Worm (Caenorhabditis elegans) whole organism, midembryonic: ENCODE measurements around the gene set-25.

ENCODE experiments used
- T22C8.4 ChIP-seq: fragments of 200-800 bp; sonication (Bioruptor generic); IDR thresholded peaks from 2 replicates; pipeline ENCODE4 v1.3.6; 2022; ENCODE audit warnings: missing genetic modification characterization, missing compliant biosample characterization
- cog-1 ChIP-seq: sonication (generic microtip); optimal IDR thresholded peaks from 2 replicates; lab custom pipeline; 2016; ENCODE audit warnings: missing genetic modification characterization, missing compliant biosample characterization
- flt-1 ChIP-seq: fragments of 200-800 bp; sonication (Bioruptor generic); IDR thresholded peaks from 2 replicates; pipeline ENCODE4 v1.3.6; 2022; ENCODE audit warnings: missing genetic modification characterization, missing compliant biosample characterization
- klf-2 ChIP-seq: fragments of 200-800 bp; sonication (Bioruptor generic); conservative IDR thresholded peaks from 2 replicates; pipeline ENCODE4 v1.3.6; 2022; ENCODE audit warnings: missing genetic modification reagents, missing genetic modification characterization, missing compliant biosample characterization
- med-1 ChIP-seq: sonication (generic microtip); optimal IDR thresholded peaks from 2 replicates; lab custom pipeline; 2017; ENCODE audit warnings: missing genetic modification characterization, mild to moderate bottlenecking, missing compliant biosample characterization, antibody characterized with exemption, missing genetic modification reagents; ENCODE audit not compliant: insufficient read depth
- ref-1 ChIP-seq: fragments of 200-800 bp; sonication (Bioruptor generic); conservative IDR thresholded peaks from 2 replicates; pipeline ENCODE4 v1.3.6; 2022; ENCODE audit warnings: missing genetic modification reagents, missing genetic modification characterization, missing compliant biosample characterization
- tab-1 ChIP-seq: fragments of 200-800 bp; sonication (Bioruptor generic); IDR thresholded peaks from 2 replicates; pipeline ENCODE4 v1.3.6; 2022; ENCODE audit warnings: missing genetic modification characterization, missing compliant biosample characterization
- ztf-23 ChIP-seq: fragments of 200-800 bp; sonication (Bioruptor generic); IDR thresholded peaks from 2 replicates; pipeline ENCODE4 v1.3.6; 2022; ENCODE audit warnings: missing genetic modification reagents, missing genetic modification characterization, missing compliant biosample characterization
- ztf-29 ChIP-seq: fragments of 200-800 bp; sonication (Bioruptor generic); IDR thresholded peaks from 2 replicates; pipeline ENCODE4 v1.3.6; 2022; ENCODE audit warnings: missing genetic modification reagents, missing genetic modification characterization, missing compliant biosample characterization

set-25 gene

DNA sequence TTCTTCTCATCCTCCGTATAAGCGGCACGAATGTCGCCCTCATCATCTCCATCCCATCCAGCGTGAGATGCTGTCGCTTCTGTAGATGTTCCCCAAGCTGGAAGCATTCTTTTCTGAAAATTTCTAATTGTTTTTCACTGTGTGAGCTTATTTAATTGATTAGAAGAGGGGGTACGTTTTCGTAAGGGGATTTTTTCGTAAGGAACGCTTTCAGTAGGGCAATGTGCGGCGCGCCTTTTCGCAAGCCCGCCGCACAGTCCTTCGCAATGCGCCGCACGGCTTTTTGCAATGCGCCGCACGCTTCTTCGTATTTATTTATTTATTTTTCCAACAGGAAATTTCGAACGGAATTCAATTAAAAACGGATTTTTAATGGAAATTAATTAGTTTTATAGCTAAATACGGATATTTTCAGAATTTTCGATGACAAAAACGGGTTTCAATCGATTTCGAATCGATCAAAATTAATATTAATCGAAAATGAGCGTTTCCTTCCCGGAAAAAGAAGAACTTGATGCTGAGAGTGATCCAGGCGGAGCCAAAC, at the start of gene set-25:
set-25 (minus strand) TSS at position 120 of the 544 bp plus-strand sequence.
- TF ChIP-seq med-1 (GFP tag; lab: Kevin White, UChicago) (peak; percentile 48), klf-2 (GFP tag; lab: Robert Waterston, UW) (peak; percentile 77), tab-1 (GFP tag; lab: Robert Waterston, UW) (peak; percentile 34; the same call in 1 of the 2 replicates), flt-1 (GFP tag; lab: Robert Waterston, UW) (peak; percentile 67), ztf-23 (GFP tag; lab: Robert Waterston, UW) (peak; percentile 86)

DNA sequence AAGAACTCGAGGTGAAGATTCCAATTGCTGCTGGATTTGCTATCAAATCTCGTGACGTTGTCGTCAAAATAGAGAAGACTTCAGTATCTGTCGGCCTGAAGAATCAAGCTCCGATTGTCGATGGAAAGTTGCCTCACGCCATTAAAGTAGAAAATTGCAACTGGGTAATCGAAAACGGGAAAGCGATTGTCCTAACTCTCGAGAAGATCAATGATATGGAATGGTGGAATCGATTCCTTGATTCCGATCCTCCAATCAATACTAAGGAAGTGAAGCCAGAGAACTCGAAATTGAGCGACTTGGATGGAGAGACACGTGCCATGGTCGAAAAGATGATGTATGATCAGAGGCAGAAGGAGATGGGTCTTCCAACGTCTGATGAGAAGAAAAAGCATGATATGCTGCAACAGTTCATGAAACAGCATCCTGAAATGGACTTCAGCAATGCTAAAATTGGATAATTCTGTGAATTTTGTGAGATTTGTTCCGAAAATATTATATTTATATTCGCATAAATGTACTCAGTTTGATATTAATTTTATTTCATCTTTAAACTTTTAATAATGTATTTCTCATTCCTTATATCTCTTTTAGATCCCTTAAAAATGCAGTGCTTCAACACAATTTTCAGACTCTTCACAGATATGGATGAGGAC, 49.3 kb upstream of the set-25 start, which contains the start of gene dro-1:
dro-1 (plus strand) TSS at position 606 of the 656 bp plus-strand sequence.
- TF ChIP-seq flt-1 (GFP tag; lab: Robert Waterston, UW) (no peak), klf-2 (GFP tag; lab: Robert Waterston, UW) (no peak), ztf-23 (GFP tag; lab: Robert Waterston, UW) (no peak)

DNA sequence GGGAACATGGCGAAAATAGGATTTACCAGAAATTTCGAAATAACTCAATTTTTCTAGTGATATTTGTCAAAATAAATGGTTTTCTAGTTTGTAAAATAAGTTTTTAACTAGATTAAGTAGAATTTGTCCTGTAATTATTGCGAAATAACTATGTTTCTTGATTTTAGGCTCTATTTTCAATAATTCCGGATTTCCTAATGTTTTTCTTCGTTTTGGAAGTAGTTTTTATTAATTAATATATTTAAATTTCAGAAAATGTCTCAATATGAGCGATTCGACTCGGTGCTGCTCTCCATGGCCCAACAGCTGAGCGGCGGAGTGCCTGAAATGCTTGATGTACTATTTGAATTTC, 48.4 kb upstream of the set-25 start, which contains the start of gene nud-1:
nud-1 (plus strand) TSS at position 253 of the 352 bp plus-strand sequence.
- no peak for TF ChIP-seq tab-1 (GFP tag; lab: Robert Waterston, UW)

DNA sequence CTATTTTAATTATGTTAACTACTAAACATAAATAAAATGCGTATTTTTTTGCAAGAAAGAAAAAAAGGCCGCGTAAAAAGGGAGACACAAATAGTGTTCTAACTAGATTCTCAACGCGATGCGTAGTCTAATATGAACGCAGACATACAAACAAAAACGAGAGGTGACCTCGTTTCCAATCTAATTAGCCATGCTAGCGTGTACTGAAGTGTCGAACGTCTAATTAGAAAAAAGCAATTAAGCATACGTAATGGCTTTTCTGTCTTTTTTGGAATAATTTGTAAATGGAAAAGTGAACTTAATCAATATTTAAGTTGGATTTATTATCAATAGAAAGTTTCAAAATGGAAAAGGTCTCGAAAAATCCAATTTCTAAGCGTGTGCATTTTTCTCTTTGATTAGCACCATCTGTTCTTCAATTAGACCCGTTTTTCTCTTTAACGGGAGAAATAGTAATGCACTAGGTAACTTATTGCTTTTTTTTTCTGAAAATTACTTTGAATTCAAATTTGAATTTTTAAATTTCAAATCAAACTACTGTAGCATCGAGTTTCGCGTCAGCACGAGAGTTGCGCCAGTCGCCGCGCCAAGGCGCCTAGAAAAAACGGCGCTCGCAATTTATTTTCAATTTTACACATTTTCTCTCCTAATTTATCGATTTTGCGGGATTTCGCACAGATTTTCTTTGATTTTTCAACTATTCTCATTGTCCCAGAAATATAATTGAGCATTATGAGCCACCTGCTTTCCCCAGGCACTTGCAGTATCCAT, 47.8 kb upstream of the set-25 start:
- TF ChIP-seq T22C8.4 (GFP tag; lab: Robert Waterston, UW), result 0 out of 2 replicates have a peak, but pooled peaks have one; percentile 10
- TF ChIP-seq flt-1 (GFP tag; lab: Robert Waterston, UW), result no peak
- no peak for TF ChIP-seq med-1 (GFP tag; lab: Kevin White, UChicago)
- TF ChIP-seq ztf-23 (GFP tag; lab: Robert Waterston, UW), result 0 out of 2 replicates have a peak, but pooled peaks have one; percentile 33
- TF ChIP-seq tab-1 (GFP tag; lab: Robert Waterston, UW), result no peak

DNA sequence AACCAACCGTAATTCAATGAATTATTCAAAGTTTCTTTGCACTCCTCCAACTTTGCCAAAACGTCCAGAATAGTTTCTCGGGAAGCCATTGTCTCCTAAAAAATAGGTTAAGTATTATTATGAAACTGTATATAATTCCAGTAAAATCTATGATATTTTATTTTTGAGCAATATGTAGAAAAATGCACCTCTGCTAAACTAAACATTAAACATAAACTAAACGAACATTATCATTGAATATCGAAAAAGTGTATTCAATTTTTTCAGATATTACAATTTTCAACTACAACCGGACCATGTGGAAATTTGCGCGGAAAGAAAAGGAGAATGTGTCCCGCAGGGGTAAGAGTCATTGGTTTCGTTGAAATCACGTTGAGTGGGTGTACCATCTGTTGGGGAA, 46.8 kb upstream of the set-25 start, which contains the start of gene F53A2.3:
F53A2.3 (minus strand) TSS at position 101 of the 400 bp plus-strand sequence.
- no peak for TF ChIP-seq med-1 (GFP tag; lab: Kevin White, UChicago)
- no peak for TF ChIP-seq tab-1 (GFP tag; lab: Robert Waterston, UW)
- TF ChIP-seq ztf-29 (GFP tag; lab: Robert Waterston, UW), result no peak
- TF ChIP-seq cog-1, result no peak
- TF ChIP-seq flt-1 (GFP tag; lab: Robert Waterston, UW), result no peak
- no peak for TF ChIP-seq ref-1 (GFP tag; lab: Robert Waterston, UW)
- TF ChIP-seq ztf-23 (GFP tag; lab: Robert Waterston, UW), result no peak

DNA sequence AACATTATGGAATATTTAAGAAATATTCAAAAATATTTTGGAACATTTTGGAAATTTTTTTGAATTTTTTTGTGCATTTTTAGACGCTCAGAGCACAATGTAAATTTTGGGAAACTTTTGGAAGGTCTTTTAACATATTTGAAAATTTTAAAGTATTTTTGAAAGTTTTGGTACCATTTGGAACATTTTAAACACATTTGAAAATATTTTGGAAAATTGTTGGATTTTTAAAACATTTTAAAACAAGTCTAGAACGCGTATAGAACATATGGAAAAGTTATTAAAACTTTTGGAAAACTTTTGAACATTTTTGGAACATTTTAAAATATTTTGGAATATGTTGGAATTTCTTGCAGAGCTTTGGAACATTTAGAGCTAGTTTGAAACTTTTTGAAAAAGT, 40.9 kb upstream of the set-25 start, which contains the start of gene sdz-20:
sdz-20 (plus strand) TSS at position 301 of the 400 bp plus-strand sequence.
- no peak for TF ChIP-seq cog-1
- no peak for TF ChIP-seq ztf-23 (GFP tag; lab: Robert Waterston, UW)
- no peak for TF ChIP-seq ref-1 (GFP tag; lab: Robert Waterston, UW)
- no peak for TF ChIP-seq ztf-29 (GFP tag; lab: Robert Waterston, UW)
- no peak for TF ChIP-seq klf-2 (GFP tag; lab: Robert Waterston, UW)
- TF ChIP-seq med-1 (GFP tag; lab: Kevin White, UChicago), result no peak
- no peak for TF ChIP-seq flt-1 (GFP tag; lab: Robert Waterston, UW)
- TF ChIP-seq T22C8.4 (GFP tag; lab: Robert Waterston, UW), result no peak
- TF ChIP-seq tab-1 (GFP tag; lab: Robert Waterston, UW), result no peak

DNA sequence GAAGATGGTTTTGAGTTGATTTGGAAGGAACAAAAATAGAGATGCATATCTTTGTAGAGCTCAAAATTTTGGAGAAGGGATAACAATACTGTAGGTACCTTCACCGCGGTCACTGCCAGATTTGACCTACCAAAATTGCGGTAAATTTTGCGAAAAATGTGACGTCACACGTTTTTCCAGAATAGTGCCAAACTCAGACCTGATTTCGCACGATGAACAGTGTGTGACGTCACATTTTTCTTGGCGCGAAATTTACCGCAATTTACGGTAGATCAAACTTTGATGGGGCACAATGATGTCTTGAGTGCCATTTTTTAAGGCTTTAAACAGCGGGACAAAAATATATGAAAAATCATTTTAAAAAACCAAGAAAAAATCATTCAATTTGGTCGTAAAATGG, 36.0 kb upstream of the set-25 start:
- TF ChIP-seq ref-1 (GFP tag; lab: Robert Waterston, UW) (no peak), klf-2 (GFP tag; lab: Robert Waterston, UW) (no peak), T22C8.4 (GFP tag; lab: Robert Waterston, UW) (no peak), ztf-23 (GFP tag; lab: Robert Waterston, UW) (no peak), flt-1 (GFP tag; lab: Robert Waterston, UW) (no peak), med-1 (GFP tag; lab: Kevin White, UChicago) (no peak), ztf-29 (GFP tag; lab: Robert Waterston, UW) (no peak), tab-1 (GFP tag; lab: Robert Waterston, UW) (no peak)

DNA sequence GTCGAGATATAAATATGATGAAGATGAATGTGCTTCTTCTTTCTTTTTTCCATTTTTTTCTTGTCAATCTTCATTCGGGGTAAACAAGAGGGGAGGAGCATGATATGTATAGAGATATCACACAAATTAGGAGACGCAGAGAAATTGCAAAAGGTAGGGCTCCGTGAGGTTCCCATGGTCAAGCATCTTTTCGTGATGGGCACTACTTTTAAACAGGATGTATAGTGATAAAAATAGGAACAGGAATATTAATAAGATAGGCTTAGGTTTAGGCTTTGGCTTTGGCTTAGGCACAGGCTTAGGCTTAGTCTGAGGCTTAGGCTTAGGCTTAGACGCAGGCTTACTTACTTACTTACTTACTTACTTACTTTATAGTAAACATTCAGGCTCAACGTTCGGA, 31.8 kb upstream of the set-25 start, which contains the start of gene F53A2.1:
F53A2.1 (minus strand) TSS at position 101 of the 400 bp plus-strand sequence.
- TF ChIP-seq ztf-23 (GFP tag; lab: Robert Waterston, UW), result no peak
- no peak for TF ChIP-seq klf-2 (GFP tag; lab: Robert Waterston, UW)
- no peak for TF ChIP-seq ref-1 (GFP tag; lab: Robert Waterston, UW)
- no peak for TF ChIP-seq T22C8.4 (GFP tag; lab: Robert Waterston, UW)
- no peak for TF ChIP-seq tab-1 (GFP tag; lab: Robert Waterston, UW)
- TF ChIP-seq cog-1, result no peak
- no peak for TF ChIP-seq med-1 (GFP tag; lab: Kevin White, UChicago)
- TF ChIP-seq ztf-29 (GFP tag; lab: Robert Waterston, UW), result no peak
- TF ChIP-seq flt-1 (GFP tag; lab: Robert Waterston, UW), result no peak

DNA sequence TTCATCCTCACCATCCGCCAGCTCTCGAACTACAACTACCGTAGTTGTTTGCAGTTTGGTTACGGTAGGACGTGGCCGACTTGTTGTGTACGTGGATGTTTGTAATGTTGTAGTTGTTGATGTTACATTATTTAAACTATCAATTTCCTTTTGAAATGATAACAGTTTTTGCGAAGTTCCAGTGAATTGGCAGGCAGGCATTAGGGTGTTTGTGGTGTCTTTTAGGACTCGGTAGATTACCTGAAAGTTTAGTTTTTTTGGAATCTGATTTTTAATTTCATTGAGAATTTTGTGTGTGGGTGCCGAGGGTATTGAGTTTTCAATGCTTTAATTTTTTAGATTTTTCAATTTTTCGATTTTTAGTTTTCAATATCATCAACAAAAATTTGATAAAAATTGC, 29.7 kb upstream of the set-25 start, which contains the start of gene F53A2.11:
F53A2.11 (minus strand) TSS at position 101 of the 400 bp plus-strand sequence.
- no peak for TF ChIP-seq ztf-29 (GFP tag; lab: Robert Waterston, UW)
- no peak for TF ChIP-seq flt-1 (GFP tag; lab: Robert Waterston, UW)
- no peak for TF ChIP-seq med-1 (GFP tag; lab: Kevin White, UChicago)
- no peak for TF ChIP-seq klf-2 (GFP tag; lab: Robert Waterston, UW)
- no peak for TF ChIP-seq T22C8.4 (GFP tag; lab: Robert Waterston, UW)
- TF ChIP-seq cog-1, result no peak
- no peak for TF ChIP-seq ztf-23 (GFP tag; lab: Robert Waterston, UW)
- TF ChIP-seq tab-1 (GFP tag; lab: Robert Waterston, UW), result no peak
- no peak for TF ChIP-seq ref-1 (GFP tag; lab: Robert Waterston, UW)
